Worm (Caenorhabditis elegans): Measurements from ENCODE around the gene srbc-9.

Gene srbc-9

ce11 chrV:7501194-7501593, 11.0 kb upstream of the srbc-9 start:
- TF ChIP-seq klf-2 (GFP tag; conservative IDR thresholded peaks at IDR 0.05), result no peak
- no peak for TF ChIP-seq flt-1 (GFP tag; IDR thresholded peaks at IDR 0.05)
- TF ChIP-seq T22C8.4 (GFP tag; IDR thresholded peaks at IDR 0.05), result no peak
- TF ChIP-seq med-1 (GFP tag; optimal IDR thresholded peaks at IDR 0.05; ENCODE audit: insufficient read depth), result no peak
- no peak for TF ChIP-seq ztf-29 (GFP tag; IDR thresholded peaks at IDR 0.05)
- no peak for TF ChIP-seq tab-1 (GFP tag; IDR thresholded peaks at IDR 0.05)

ce11 chrV:7497440-7497839, 7.2 kb upstream of the srbc-9 start, which contains the start of gene srh-79:
Gene srh-79, plus strand, starts transcription at chrV:7497740.
- no peak for TF ChIP-seq T22C8.4 (GFP tag; IDR thresholded peaks at IDR 0.05)
- no peak for TF ChIP-seq ref-1 (GFP tag; conservative IDR thresholded peaks at IDR 0.05)
- no peak for TF ChIP-seq cog-1 (tag; optimal IDR thresholded peaks at IDR 0.05)
- no peak for TF ChIP-seq ztf-23 (GFP tag; IDR thresholded peaks at IDR 0.05)

- TF ChIP-seq med-1 (GFP tag; optimal IDR thresholded peaks at IDR 0.05; ENCODE audit: insufficient read depth) (no peak), flt-1 (GFP tag; IDR thresholded peaks at IDR 0.05) (no peak), ref-1 (GFP tag; conservative IDR thresholded peaks at IDR 0.05) (no peak), tab-1 (GFP tag; IDR thresholded peaks at IDR 0.05) (no peak), T22C8.4 (GFP tag; IDR thresholded peaks at IDR 0.05) (no peak), cog-1 (tag; optimal IDR thresholded peaks at IDR 0.05) (no peak), ztf-29 (GFP tag; IDR thresholded peaks at IDR 0.05) (no peak), ztf-23 (GFP tag; IDR thresholded peaks at IDR 0.05) (no peak), klf-2 (GFP tag; conservative IDR thresholded peaks at IDR 0.05) (no peak)
Measured at ce11 chrV:7495189-7495588, 4.9 kb upstream of the srbc-9 start, which contains the start of gene srbc-11. Gene srbc-11, minus strand, starts transcription at chrV:7495289.

- TF ChIP-seq med-1 (GFP tag; optimal IDR thresholded peaks at IDR 0.05; ENCODE audit: insufficient read depth), result no peak
- no peak for TF ChIP-seq flt-1 (GFP tag; IDR thresholded peaks at IDR 0.05)
- no peak for TF ChIP-seq tab-1 (GFP tag; IDR thresholded peaks at IDR 0.05)
- no peak for TF ChIP-seq ztf-29 (GFP tag; IDR thresholded peaks at IDR 0.05)
- no peak for TF ChIP-seq ref-1 (GFP tag; conservative IDR thresholded peaks at IDR 0.05)
- TF ChIP-seq klf-2 (GFP tag; conservative IDR thresholded peaks at IDR 0.05), result no peak
- TF ChIP-seq ztf-23 (GFP tag; IDR thresholded peaks at IDR 0.05), result no peak
- TF ChIP-seq T22C8.4 (GFP tag; IDR thresholded peaks at IDR 0.05), result no peak
- TF ChIP-seq cog-1 (tag; optimal IDR thresholded peaks at IDR 0.05), result no peak
Measured at ce11 chrV:7492924-7493323, 2.7 kb upstream of the srbc-9 start, which contains the start of gene srbc-10. Gene srbc-10, minus strand, starts transcription at chrV:7493024.

DNA sequence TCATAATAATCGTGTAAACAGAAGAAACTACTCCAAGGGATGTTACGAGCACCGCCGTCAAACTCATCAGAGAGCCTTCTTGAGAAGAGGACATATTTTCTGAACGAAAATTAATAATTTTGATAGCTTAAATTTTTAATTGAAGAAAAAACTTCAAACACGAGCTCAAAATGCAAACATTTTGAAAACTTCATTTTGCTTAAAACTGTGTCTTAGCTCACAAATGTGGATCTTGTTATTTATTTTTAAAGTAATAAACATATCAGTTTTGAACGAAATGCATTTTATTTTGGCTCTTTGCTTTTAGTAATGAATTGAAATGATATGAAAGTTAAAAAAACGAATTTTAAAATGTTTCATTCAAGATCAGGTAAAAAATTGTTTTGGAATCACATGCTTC, 2.7 kb downstream of the srbc-9 start, which contains the start of gene srbc-7:
Gene srbc-7 (minus strand): TSS at position 101 of the 400 bp plus-strand sequence.
- no peak for TF ChIP-seq klf-2 (GFP tag; conservative IDR thresholded peaks at IDR 0.05)
- no peak for TF ChIP-seq ztf-23 (GFP tag; IDR thresholded peaks at IDR 0.05)
- TF ChIP-seq T22C8.4 (GFP tag; IDR thresholded peaks at IDR 0.05), result no peak
- TF ChIP-seq med-1 (GFP tag; optimal IDR thresholded peaks at IDR 0.05; ENCODE audit: insufficient read depth), result no peak
- TF ChIP-seq tab-1 (GFP tag; IDR thresholded peaks at IDR 0.05), result no peak
- TF ChIP-seq cog-1 (tag; optimal IDR thresholded peaks at IDR 0.05), result no peak
- no peak for TF ChIP-seq flt-1 (GFP tag; IDR thresholded peaks at IDR 0.05)
- TF ChIP-seq ztf-29 (GFP tag; IDR thresholded peaks at IDR 0.05), result no peak
- TF ChIP-seq ref-1 (GFP tag; conservative IDR thresholded peaks at IDR 0.05), result no peak

DNA sequence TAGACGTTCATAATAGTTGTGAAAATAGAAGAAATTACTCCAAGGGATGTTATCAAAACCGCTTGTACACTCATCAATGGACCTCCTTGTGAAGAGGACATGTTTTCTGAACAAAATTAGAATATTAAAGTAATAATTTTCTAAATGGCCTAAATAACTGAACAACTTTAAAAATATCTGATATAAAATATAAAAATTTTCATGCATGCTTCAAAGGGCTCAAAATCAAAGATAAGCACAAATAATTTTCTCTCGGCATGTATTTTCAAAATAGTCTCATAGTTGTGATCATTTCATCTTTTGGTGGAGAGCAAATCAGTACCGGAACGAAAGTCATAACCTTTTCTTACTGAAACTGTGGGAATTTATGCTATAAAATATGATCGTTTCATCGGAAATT, 5.2 kb downstream of the srbc-9 start, which contains the start of gene srbc-8:
Gene srbc-8 (minus strand): TSS at position 101 of the 400 bp plus-strand sequence.
- TF ChIP-seq tab-1 (GFP tag; IDR thresholded peaks at IDR 0.05) (no peak), klf-2 (GFP tag; conservative IDR thresholded peaks at IDR 0.05) (no peak), cog-1 (tag; optimal IDR thresholded peaks at IDR 0.05) (no peak), ztf-29 (GFP tag; IDR thresholded peaks at IDR 0.05) (no peak), ref-1 (GFP tag; conservative IDR thresholded peaks at IDR 0.05) (no peak), ztf-23 (GFP tag; IDR thresholded peaks at IDR 0.05) (no peak), med-1 (GFP tag; optimal IDR thresholded peaks at IDR 0.05; ENCODE audit: insufficient read depth) (no peak), T22C8.4 (GFP tag; IDR thresholded peaks at IDR 0.05) (no peak), flt-1 (GFP tag; IDR thresholded peaks at IDR 0.05) (no peak)

DNA sequence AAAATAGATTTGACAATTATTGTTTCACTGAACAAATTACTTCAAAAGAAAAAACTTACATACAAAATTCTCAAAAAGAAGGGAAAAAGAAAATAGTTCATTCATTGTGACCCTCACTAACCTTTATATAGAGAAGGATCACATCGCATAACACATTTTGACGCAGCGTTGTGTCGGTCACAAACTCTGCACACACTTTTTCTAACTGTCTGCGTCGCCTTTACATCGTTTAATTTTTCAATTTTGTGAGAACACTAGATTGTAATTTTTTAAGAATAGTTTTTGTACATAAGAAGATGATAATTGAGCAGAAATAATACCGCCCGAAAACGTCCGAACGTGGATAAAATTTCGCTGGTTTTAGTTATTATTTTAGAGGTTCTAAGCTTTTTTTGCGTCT, 9.3 kb downstream of the srbc-9 start, which contains the start of gene C18B10.6:
Gene C18B10.6 (minus strand): TSS at position 101 of the 400 bp plus-strand sequence.
- TF ChIP-seq flt-1 (GFP tag; IDR thresholded peaks at IDR 0.05), result no peak
- TF ChIP-seq klf-2 (GFP tag; conservative IDR thresholded peaks at IDR 0.05), result no peak
- no peak for TF ChIP-seq ref-1 (GFP tag; conservative IDR thresholded peaks at IDR 0.05)

ce11 chrV:7478404-7478803, 11.8 kb downstream of the srbc-9 start, which contains the start of gene str-190:
Gene str-190, minus strand, starts transcription at chrV:7478504.
- no peak for TF ChIP-seq med-1 (GFP tag; optimal IDR thresholded peaks at IDR 0.05; ENCODE audit: insufficient read depth)
- TF ChIP-seq klf-2 (GFP tag; conservative IDR thresholded peaks at IDR 0.05), result no peak
- no peak for TF ChIP-seq ztf-29 (GFP tag; IDR thresholded peaks at IDR 0.05)
- TF ChIP-seq tab-1 (GFP tag; IDR thresholded peaks at IDR 0.05), result no peak
- no peak for TF ChIP-seq T22C8.4 (GFP tag; IDR thresholded peaks at IDR 0.05)
- no peak for TF ChIP-seq ref-1 (GFP tag; conservative IDR thresholded peaks at IDR 0.05)
- TF ChIP-seq cog-1 (tag; optimal IDR thresholded peaks at IDR 0.05), result no peak
- no peak for TF ChIP-seq ztf-23 (GFP tag; IDR thresholded peaks at IDR 0.05)

DNA sequence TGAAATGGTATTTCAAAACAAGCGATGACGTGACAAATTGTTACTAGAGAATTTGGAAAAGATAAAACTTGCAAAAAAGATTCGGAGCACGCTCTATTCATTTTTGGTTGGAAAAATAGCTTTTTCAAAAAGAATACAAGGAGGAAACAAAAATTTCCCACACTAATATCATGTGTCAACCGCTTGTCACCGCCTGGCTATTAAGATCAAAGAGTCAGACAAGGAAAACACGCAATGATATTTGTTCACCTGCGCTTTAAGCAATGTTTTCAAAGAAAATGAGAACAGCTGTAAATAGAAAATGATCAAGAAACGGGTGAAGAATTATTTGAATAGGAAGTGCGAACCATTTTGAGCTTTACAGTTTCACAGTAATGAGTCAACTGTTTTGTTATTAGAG, 13.5 kb downstream of the srbc-9 start, which contains the start of gene srh-125:
Gene srh-125 (minus strand): TSS at position 101 of the 400 bp plus-strand sequence.
- TF ChIP-seq flt-1 (GFP tag; IDR thresholded peaks at IDR 0.05) (no peak), klf-2 (GFP tag; conservative IDR thresholded peaks at IDR 0.05) (no peak), ref-1 (GFP tag; conservative IDR thresholded peaks at IDR 0.05) (no peak)

DNA sequence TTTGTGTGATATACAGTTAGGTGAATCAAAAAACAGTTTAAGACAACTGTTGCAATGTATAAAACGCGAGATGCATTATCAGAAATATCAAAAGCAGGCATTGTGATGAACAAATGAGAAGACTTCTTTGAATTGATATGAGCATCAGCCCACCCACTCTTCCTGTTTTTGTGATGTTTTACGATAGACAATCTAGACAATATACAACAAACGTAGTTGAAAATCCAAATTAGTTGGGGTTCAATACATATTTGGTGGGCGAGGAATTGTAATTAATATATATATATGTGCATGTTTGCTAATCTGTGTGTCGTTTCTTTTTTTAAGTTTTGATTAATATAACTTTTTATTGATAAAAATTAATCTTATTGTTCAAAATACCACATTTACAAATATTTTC, 17.4 kb downstream of the srbc-9 start, which contains the start of gene str-28:
Gene str-28 (minus strand): TSS at position 101 of the 400 bp plus-strand sequence.
- no peak for TF ChIP-seq cog-1 (tag; optimal IDR thresholded peaks at IDR 0.05)
- no peak for TF ChIP-seq med-1 (GFP tag; optimal IDR thresholded peaks at IDR 0.05; ENCODE audit: insufficient read depth)
- no peak for TF ChIP-seq ref-1 (GFP tag; conservative IDR thresholded peaks at IDR 0.05)
- no peak for TF ChIP-seq ztf-29 (GFP tag; IDR thresholded peaks at IDR 0.05)
- no peak for TF ChIP-seq T22C8.4 (GFP tag; IDR thresholded peaks at IDR 0.05)

Measured in whole organism, midembryonic.